Fruit fly (Drosophila melanogaster) whole organism, embryonic: ENCODE results near the gene Glut4EF.
A peak's percentile ranks its signal among the peaks of the same experiment; 100 is the strongest.

Source experiments
- Blimp-1 ChIP-seq: fragments of 200-800 bp; sonication (Bioruptor generic); optimal IDR thresholded peaks from 3 replicates; lab custom pipeline; 2018; ENCODE audit warnings: missing biosample characterization, missing genetic modification characterization, mild to moderate bottlenecking, moderate library complexity, missing genetic modification reagents
- CG11247 ChIP-seq: fragments of 200-800 bp; sonication (Bioruptor generic); IDR thresholded peaks from 2 replicates; pipeline ENCODE4 v1.3.6; 2022; ENCODE audit warnings: missing biosample characterization, missing genetic modification characterization
- CG11560 ChIP-seq: fragments of 200-800 bp; sonication (Bioruptor generic); IDR thresholded peaks from 3 replicates; pipeline ENCODE4 v1.3.6; 2022; ENCODE audit warnings: missing biosample characterization, missing genetic modification characterization
- CG15011 ChIP-seq: fragments of 200-800 bp; sonication (Bioruptor generic); optimal IDR thresholded peaks from 3 replicates; lab custom pipeline; 2018; ENCODE audit warnings: missing biosample characterization, mild to moderate bottlenecking, missing genetic modification characterization
- CG15479 ChIP-seq: fragments of 200-800 bp; sonication (Bioruptor generic); optimal IDR thresholded peaks from 3 replicates; lab custom pipeline; 2019; ENCODE audit warnings: missing biosample characterization, mild to moderate bottlenecking, missing genetic modification characterization, moderate library complexity
- CG15514 ChIP-seq: fragments of 200-800 bp; sonication (Bioruptor generic); optimal IDR thresholded peaks from 3 replicates; lab custom pipeline; 2017; ENCODE audit warnings: missing biosample characterization, missing genetic modification characterization, mild to moderate bottlenecking, moderate library complexity, missing genetic modification reagents
- CG16779 ChIP-seq: fragments of 200-800 bp; sonication (Bioruptor generic); IDR thresholded peaks from 2 replicates; pipeline ENCODE4 v1.3.6; 2022; ENCODE audit warnings: missing biosample characterization, missing genetic modification characterization
- CG18011 ChIP-seq: fragments of 200-800 bp; sonication (Bioruptor generic); optimal IDR thresholded peaks from 2 replicates; lab custom pipeline; 2017; ENCODE audit warnings: missing biosample characterization, missing genetic modification characterization, mild to moderate bottlenecking, moderate library complexity, missing genotype
- CG18599 ChIP-seq: fragments of 200-800 bp; sonication (Bioruptor generic); optimal IDR thresholded peaks from 3 replicates; lab custom pipeline; 2017; ENCODE audit warnings: missing biosample characterization, missing genetic modification characterization, mild to moderate bottlenecking, moderate library complexity, missing genetic modification reagents
- CG34422 ChIP-seq: fragments of 200-800 bp; sonication (Bioruptor generic); IDR thresholded peaks from 3 replicates; pipeline ENCODE4 v1.3.6; 2022; ENCODE audit warnings: missing biosample characterization, missing genetic modification characterization
- CG4328 ChIP-seq: fragments of 200-800 bp; sonication (Bioruptor generic); optimal IDR thresholded peaks from 3 replicates; lab custom pipeline; 2017; ENCODE audit warnings: missing biosample characterization, missing genetic modification reagents, missing genetic modification characterization
- CG6254 ChIP-seq: fragments of 200-800 bp; sonication (Bioruptor generic); optimal IDR thresholded peaks from 3 replicates; lab custom pipeline; 2017; ENCODE audit warnings: mild to moderate bottlenecking, missing biosample characterization, missing genetic modification reagents, missing genetic modification characterization
- CG6765 ChIP-seq: fragments of 200-800 bp; sonication (Bioruptor generic); optimal IDR thresholded peaks from 3 replicates; lab custom pipeline; 2017; ENCODE audit warnings: missing biosample characterization, mild to moderate bottlenecking, missing genetic modification characterization
- CG6854 ChIP-seq: fragments of 200-800 bp; sonication (Bioruptor generic); optimal IDR thresholded peaks from 3 replicates; lab custom pipeline; 2017; ENCODE audit warnings: missing biosample characterization, mild to moderate bottlenecking, missing genetic modification characterization
- CG7271 ChIP-seq: fragments of 200-800 bp; sonication (Bioruptor generic); optimal IDR thresholded peaks from 2 replicates; lab custom pipeline; 2018; ENCODE audit warnings: missing biosample characterization, mild to moderate bottlenecking, missing genetic modification characterization, moderate library complexity
- CG7556 ChIP-seq: fragments of 200-800 bp; sonication (Bioruptor generic); optimal IDR thresholded peaks from 2 replicates; lab custom pipeline; 2017; ENCODE audit warnings: missing biosample characterization, mild to moderate bottlenecking, missing genetic modification characterization
- CG9609 ChIP-seq: fragments of 200-800 bp; sonication (Bioruptor generic); optimal IDR thresholded peaks from 3 replicates; lab custom pipeline; 2016; ENCODE audit warnings: missing biosample characterization, missing genetic modification characterization
- Dbx ChIP-seq: fragments of 200-800 bp; sonication (Bioruptor generic); IDR thresholded peaks from 3 replicates; pipeline ENCODE4 v1.3.6; 2022; ENCODE audit warnings: missing biosample characterization, missing genetic modification characterization
- Fer1 ChIP-seq: fragments of 200-800 bp; sonication (Bioruptor generic); optimal IDR thresholded peaks from 2 replicates; lab custom pipeline; 2017; ENCODE audit warnings: missing biosample characterization, mild to moderate bottlenecking, missing genetic modification characterization
- HLH4C ChIP-seq: fragments of 200-800 bp; sonication (Bioruptor generic); IDR thresholded peaks from 3 replicates; pipeline ENCODE4 v1.3.6; 2022; ENCODE audit warnings: missing biosample characterization, missing genetic modification characterization; ENCODE audit not compliant: partially characterized antibody
- MESR4 ChIP-seq: fragments of 200-800 bp; sonication (Bioruptor generic); optimal IDR thresholded peaks from 2 replicates; lab custom pipeline; 2018; ENCODE audit warnings: missing biosample characterization, mild to moderate bottlenecking, missing genetic modification characterization, moderate library complexity
- Max ChIP-seq: fragments of 200-800 bp; sonication (Bioruptor generic); optimal IDR thresholded peaks from 2 replicates; lab custom pipeline; 2016; ENCODE audit warnings: missing biosample characterization, mild to moderate bottlenecking, missing genetic modification characterization
- NfI ChIP-seq: fragments of 200-800 bp; sonication (Bioruptor generic); optimal IDR thresholded peaks from 3 replicates; lab custom pipeline; 2018; ENCODE audit warnings: missing biosample characterization, mild to moderate bottlenecking, missing genetic modification characterization, moderate library complexity
- Ptx1 ChIP-seq: fragments of 200-800 bp; sonication (Bioruptor generic); IDR thresholded peaks from 2 replicates; pipeline ENCODE4 v1.3.6; 2022; ENCODE audit warnings: missing biosample characterization, missing genetic modification characterization
- Stat92E ChIP-seq, 3 experiments: fragments of >200 bp in 2 of 3; fragments of 200-800 bp in 1 of 3; sonication (Bioruptor generic) in 1 of 3; optimal IDR thresholded peaks; 2 replicates each; lab custom pipeline; 2017 to 2019; ENCODE audit warnings: missing biosample characterization in 3 of 3, missing genetic modification characterization in 3 of 3, mild to moderate bottlenecking in 1 of 3, moderate library complexity in 1 of 3
- Xbp1 ChIP-seq: fragments of 200-800 bp; sonication (Bioruptor generic); optimal IDR thresholded peaks from 3 replicates; lab custom pipeline; 2016; ENCODE audit warnings: missing biosample characterization, mild to moderate bottlenecking, missing genetic modification characterization
- Xrp1 ChIP-seq: fragments of 200-800 bp; sonication (Bioruptor generic); IDR thresholded peaks from 2 replicates; pipeline ENCODE4 v1.3.6; 2022; ENCODE audit warnings: missing biosample characterization, missing genetic modification characterization
- btn ChIP-seq: fragments of 200-800 bp; sonication (Bioruptor generic); optimal IDR thresholded peaks from 2 replicates; lab custom pipeline; 2016; ENCODE audit warnings: missing biosample characterization, missing genetic modification characterization
- crp ChIP-seq, 2 experiments: fragments of 200-800 bp; sonication (Bioruptor generic); optimal IDR thresholded peaks; 2 replicates in 1 of 2; 3 replicates in 1 of 2; lab custom pipeline; 2017; ENCODE audit warnings: missing biosample characterization in 2 of 2, missing genetic modification characterization in 2 of 2, mild to moderate bottlenecking in 1 of 2, moderate library complexity in 1 of 2
- dpn ChIP-seq, 2 experiments: fragments of 200-800 bp; sonication (Bioruptor generic); optimal IDR thresholded peaks; 3 replicates each; lab custom pipeline; 2016; ENCODE audit warnings: missing biosample characterization in 2 of 2, missing genetic modification characterization in 2 of 2
- eyg ChIP-seq: fragments of 200-800 bp; sonication (Bioruptor generic); optimal IDR thresholded peaks from 3 replicates; lab custom pipeline; 2016; ENCODE audit warnings: missing biosample characterization, missing genetic modification characterization
- gem ChIP-seq: fragments of 200-800 bp; sonication (Bioruptor generic); optimal IDR thresholded peaks from 2 replicates; lab custom pipeline; 2019; ENCODE audit warnings: missing biosample characterization, mild to moderate bottlenecking, missing genetic modification characterization, moderate library complexity
- gro ChIP-seq: fragments of 200-800 bp; sonication (Bioruptor generic); optimal IDR thresholded peaks from 2 replicates; lab custom pipeline; 2016; ENCODE audit warnings: missing biosample characterization, missing genetic modification characterization
- kay ChIP-seq: fragments of 200-800 bp; sonication (Bioruptor generic); optimal IDR thresholded peaks from 2 replicates; lab custom pipeline; 2016; ENCODE audit warnings: missing biosample characterization, missing genetic modification characterization
- klu ChIP-seq: fragments of 200-800 bp; sonication (Bioruptor generic); IDR thresholded peaks from 2 replicates; pipeline ENCODE4 v1.3.6; 2022; ENCODE audit warnings: missing biosample characterization, missing genetic modification characterization
- lmd ChIP-seq: fragments of 200-800 bp; sonication (Bioruptor generic); IDR thresholded peaks from 2 replicates; pipeline ENCODE4 v1.3.6; 2022; ENCODE audit warnings: missing biosample characterization, missing genetic modification characterization
- nau ChIP-seq: fragments of 200-800 bp; sonication (Bioruptor generic); optimal IDR thresholded peaks from 3 replicates; lab custom pipeline; 2017; ENCODE audit warnings: missing biosample characterization, mild to moderate bottlenecking, missing genetic modification characterization, missing genetic modification reagents
- onecut ChIP-seq: fragments of 200-800 bp; sonication (Bioruptor generic); IDR thresholded peaks from 2 replicates; pipeline ENCODE4 v1.3.6; 2022; ENCODE audit warnings: missing biosample characterization, missing genetic modification characterization
- sc ChIP-seq, 3 experiments: fragments of >200 bp in 2 of 3; fragments of 200-800 bp in 1 of 3; sonication (Bioruptor generic) in 1 of 3; optimal IDR thresholded peaks; 2 replicates in 2 of 3; 3 replicates in 1 of 3; lab custom pipeline; 2017; ENCODE audit warnings: mild to moderate bottlenecking in 1 of 3, missing biosample characterization in 1 of 3, missing genetic modification characterization in 1 of 3, missing genetic modification reagents in 1 of 3
- sens ChIP-seq: fragments of 200-800 bp; sonication (Bioruptor generic); peaks from one replicate; lab custom pipeline; 2016; ENCODE audit warnings: missing biosample characterization, missing genetic modification characterization
- sim ChIP-seq: fragments of 200-800 bp; sonication (Bioruptor generic); IDR thresholded peaks from 2 replicates; pipeline ENCODE4 v1.3.6; 2022; ENCODE audit warnings: missing biosample characterization, missing genetic modification characterization
- sisA ChIP-seq: fragments of 200-800 bp; sonication (Bioruptor generic); IDR thresholded peaks from 2 replicates; pipeline ENCODE4 v1.3.6; 2022; ENCODE audit warnings: missing biosample characterization, missing genetic modification characterization
- slp2 ChIP-seq: fragments of 200-800 bp; sonication (Bioruptor generic); optimal IDR thresholded peaks from 2 replicates; lab custom pipeline; 2016; ENCODE audit warnings: missing biosample characterization, missing genetic modification characterization
- so ChIP-seq: fragments of 200-800 bp; sonication (Bioruptor generic); IDR thresholded peaks from 3 replicates; pipeline ENCODE4 v1.3.6; 2022; ENCODE audit warnings: missing biosample characterization, missing genetic modification characterization
- vfl ChIP-seq: fragments of 200-800 bp; sonication (Bioruptor generic); optimal IDR thresholded peaks from 2 replicates; lab custom pipeline; 2016; ENCODE audit warnings: missing biosample characterization, missing genetic modification characterization
- vnd ChIP-seq: fragments of 200-800 bp; sonication (Bioruptor generic); IDR thresholded peaks from 3 replicates; pipeline ENCODE4 v1.3.6; 2022; ENCODE audit warnings: missing biosample characterization, missing genetic modification characterization; ENCODE audit not compliant: partially characterized antibody
- wdn ChIP-seq: fragments of 200-800 bp; sonication (Bioruptor generic); IDR thresholded peaks from 2 replicates; pipeline ENCODE4 v1.3.6; 2022; ENCODE audit warnings: missing biosample characterization, missing genetic modification characterization
- yki ChIP-seq: fragments of >200 bp; optimal IDR thresholded peaks from 3 replicates; lab custom pipeline; 2018

Gene Glut4EF

DNA sequence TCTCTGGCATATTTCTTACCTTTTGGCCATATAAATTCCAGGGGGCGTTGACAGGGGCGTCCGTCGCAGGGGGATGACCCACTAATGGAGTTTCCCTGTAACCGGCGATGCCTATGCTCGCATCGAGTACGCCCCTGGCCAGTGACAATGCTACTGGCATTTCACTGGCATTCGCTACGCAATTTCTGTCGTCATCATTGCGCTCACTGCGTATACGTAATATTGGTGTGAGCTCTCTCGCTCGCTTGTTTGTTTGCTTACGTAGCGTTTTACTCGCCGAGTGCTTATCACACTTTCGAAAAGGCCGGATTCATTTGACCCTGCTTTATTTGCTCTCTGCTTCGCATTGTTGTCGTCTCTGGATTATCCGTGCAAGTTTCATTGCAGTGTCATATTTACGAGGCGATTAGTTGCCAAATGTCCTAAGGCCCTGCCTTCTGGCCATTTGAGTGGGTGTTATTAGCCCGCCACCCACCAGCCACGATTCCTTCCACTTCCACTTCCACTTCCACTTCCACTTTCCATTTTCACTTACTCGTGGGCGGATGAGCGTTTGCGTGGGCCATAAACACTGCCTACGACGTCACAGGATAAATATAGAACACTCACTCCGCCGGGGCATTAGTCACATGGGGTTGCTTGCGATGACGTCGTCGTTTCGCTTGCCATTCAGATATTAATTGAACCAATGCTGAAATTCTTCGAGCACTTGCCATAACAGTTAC is 10.1 kb downstream of the Glut4EF start (continued):
- no peak for TF ChIP-seq yki
- TF ChIP-seq CG16779 (GFP tag; lab: Robert Waterston, UW), result peak; percentile 60
- peak; percentile 67 for TF ChIP-seq CG11247 (GFP tag; lab: Robert Waterston, UW)
- TF ChIP-seq Dbx (GFP tag; lab: Robert Waterston, UW), result peak; percentile 89
- no peak for TF ChIP-seq nau (GFP tag; lab: Kevin White, UChicago)
- no peak for TF ChIP-seq CG15479 (GFP tag; lab: Kevin White, UChicago)
- no peak for TF ChIP-seq CG6254 (GFP tag; lab: Kevin White, UChicago)
- peak; percentile 36; the same call in 1 of the 2 replicates for TF ChIP-seq Xrp1 (GFP tag; lab: Robert Waterston, UW)
- TF ChIP-seq slp2 (GFP tag; lab: Kevin White, UChicago), result no peak
- no peak for TF ChIP-seq MESR4 (GFP tag; lab: Kevin White, UChicago)
- TF ChIP-seq Stat92E (GFP tag; optimal IDR thresholded peaks at IDR 0.05; lab: Kevin White, UChicago), result no peak
- peak; percentile 32 for TF ChIP-seq CG7556 (GFP tag; lab: Kevin White, UChicago)
- peak; percentile 41 to 71 for TF ChIP-seq dpn (GFP tag; optimal IDR thresholded peaks at IDR 0.05; lab: Kevin White, UChicago)
- TF ChIP-seq CG15011 (GFP tag; lab: Kevin White, UChicago), result peak; percentile 18
- TF ChIP-seq CG4328, result peak; percentile 45
- no peak for TF ChIP-seq CG11560 (tag; lab: Robert Waterston, UW)
- peak; percentile 54; the same call in 1 of the 2 replicates for TF ChIP-seq sisA
- TF ChIP-seq CG18599, result peak; percentile 87
- no peak for TF ChIP-seq CG6765 (GFP tag; lab: Kevin White, UChicago)
- no peak for TF ChIP-seq Max (GFP tag; lab: Kevin White, UChicago)
- no peak for TF ChIP-seq sens (GFP tag; lab: Kevin White, UChicago)
- no peak for TF ChIP-seq vnd (GFP tag; lab: Robert Waterston, UW)
- peak; percentile 56; the same call in 1 of the 2 replicates for TF ChIP-seq lmd (GFP tag; lab: Robert Waterston, UW)
- 0 out of 2 replicates have a peak, but pooled peaks have one; percentile 13 for TF ChIP-seq sim (GFP tag; lab: Robert Waterston, UW)
- no peak for TF ChIP-seq gro (GFP tag; lab: Kevin White, UChicago)
- no peak for TF ChIP-seq sc (optimal IDR thresholded peaks at IDR 0.05; lab: Kevin White, UChicago)
- TF ChIP-seq sc (GFP tag; optimal IDR thresholded peaks at IDR 0.05; lab: Kevin White, UChicago), result no peak
- no peak for TF ChIP-seq CG6854 (GFP tag; lab: Kevin White, UChicago)
- peak; percentile 60 for TF ChIP-seq Fer1
- no peak for TF ChIP-seq crp (GFP tag; optimal IDR thresholded peaks at IDR 0.05; lab: Kevin White, UChicago)
- TF ChIP-seq NfI (GFP tag; lab: Kevin White, UChicago), result peak; percentile 65
- TF ChIP-seq Xbp1 (GFP tag; lab: Kevin White, UChicago), result peak; percentile 63
- no peak for TF ChIP-seq HLH4C (GFP tag; lab: Robert Waterston, UW)
- TF ChIP-seq wdn (GFP tag; lab: Robert Waterston, UW), result peak; percentile 68
- TF ChIP-seq so, result 0 out of 3 replicates have a peak, but pooled peaks have one; percentile 17
- TF ChIP-seq Ptx1, result 0 out of 2 replicates have a peak, but pooled peaks have one; percentile 37
- TF ChIP-seq CG7271 (tag; lab: Kevin White, UChicago), result no peak
- peak; percentile 65 for TF ChIP-seq CG34422
- TF ChIP-seq vfl (GFP tag; lab: Kevin White, UChicago), result peak; percentile 52
- no peak for TF ChIP-seq kay (GFP tag; lab: Kevin White, UChicago)
- TF ChIP-seq eyg (GFP tag; lab: Kevin White, UChicago), result peak; percentile 46
- peak; percentile 55 for TF ChIP-seq gem
- no peak for TF ChIP-seq Blimp-1 (GFP tag; lab: Kevin White, UChicago)
- TF ChIP-seq klu (GFP tag; lab: Robert Waterston, UW), result 0 out of 2 replicates have a peak, but pooled peaks have one; percentile 30
- TF ChIP-seq btn (GFP tag; lab: Kevin White, UChicago), result peak; percentile 16
- TF ChIP-seq CG15514 (GFP tag; lab: Kevin White, UChicago), result peak; percentile 42
- TF ChIP-seq onecut (GFP tag; lab: Robert Waterston, UW), result peak; percentile 68
- TF ChIP-seq CG18011 (GFP tag; lab: Kevin White, UChicago), result no peak
- no peak for TF ChIP-seq CG9609 (GFP tag; lab: Kevin White, UChicago)
